Fruit fly (Drosophila melanogaster): ENCODE results near the gene CG6592.

Gene CG6592

dm6 chr3L:6033008-6033407 lies 26.4 kb upstream of the CG6592 start:
- TF ChIP-seq fd59A (GFP tag; optimal IDR thresholded peaks at IDR 0.05) (no peak), CG11762 (GFP tag; optimal IDR thresholded peaks at IDR 0.05; ENCODE audit: insufficient read depth) (no peak), CG32006 (GFP tag; optimal IDR thresholded peaks at IDR 0.05) (no peak), CG15336 (GFP tag; IDR thresholded peaks at IDR 0.05) (no peak), CG3032 (tag; optimal IDR thresholded peaks at IDR 0.05) (no peak), CG7368 (GFP tag; optimal IDR thresholded peaks at IDR 0.05) (no peak), Ets21C (GFP tag; optimal IDR thresholded peaks at IDR 0.05) (no peak), vri (GFP tag; optimal IDR thresholded peaks at IDR 0.05) (no peak), CG6163 (GFP tag; IDR thresholded peaks at IDR 0.05) (no peak)

- TF ChIP-seq Met (GFP tag; optimal IDR thresholded peaks at IDR 0.05) (no peak), spab (GFP tag; optimal IDR thresholded peaks at IDR 0.05) (no peak), CG8119 (GFP tag; IDR thresholded peaks at IDR 0.05) (no peak), CG34406 (GFP tag; optimal IDR thresholded peaks at IDR 0.05) (no peak), esn (GFP tag; optimal IDR thresholded peaks at IDR 0.05) (no peak), CG10669 (GFP tag; optimal IDR thresholded peaks at IDR 0.05) (no peak), Hr39 (GFP tag; optimal IDR thresholded peaks at IDR 0.05) (no peak), OdsH (GFP tag; optimal IDR thresholded peaks at IDR 0.05) (no peak), CG32006 (GFP tag; optimal IDR thresholded peaks at IDR 0.05) (no peak), fkh (GFP tag; optimal IDR thresholded peaks at IDR 0.05) (no peak), net (GFP tag; optimal IDR thresholded peaks at IDR 0.05) (no peak), salr (GFP tag; optimal IDR thresholded peaks at IDR 0.05) (no peak), Hr4 (GFP tag; optimal IDR thresholded peaks at IDR 0.05) (no peak), Lpt (GFP tag; optimal IDR thresholded peaks at IDR 0.05) (no peak), CG6792 (GFP tag; optimal IDR thresholded peaks at IDR 0.05) (no peak), achi (GFP tag; optimal IDR thresholded peaks at IDR 0.05) (no peak), Eip75B (GFP tag; optimal IDR thresholded peaks at IDR 0.05) (no peak), Hr38 (GFP tag; optimal IDR thresholded peaks at IDR 0.05) (no peak), CG11294 (GFP tag; IDR thresholded peaks at IDR 0.05) (no peak)
Measured at dm6 chr3L:6034511-6034910, 24.9 kb upstream of the CG6592 start, which contains the start of gene CG10477. TSS of gene CG10477 (minus strand) at chr3L:6034611.

dm6 chr3L:6034916-6035315 lies 24.5 kb upstream of the CG6592 start, which contains the start of gene yip7:
TSS of gene yip7 (plus strand) at chr3L:6035216.
- no peak for TF ChIP-seq Hr39 (GFP tag; optimal IDR thresholded peaks at IDR 0.05)
- no peak for TF ChIP-seq Eip93F (GFP tag; optimal IDR thresholded peaks at IDR 0.05)
- TF ChIP-seq Ets96B (tag; optimal IDR thresholded peaks at IDR 0.05): no peak
- TF ChIP-seq CG8119 (GFP tag; IDR thresholded peaks at IDR 0.05): no peak
- no peak for TF ChIP-seq Met (GFP tag; optimal IDR thresholded peaks at IDR 0.05)
- TF ChIP-seq CG6854 (GFP tag; optimal IDR thresholded peaks at IDR 0.05): no peak
- no peak for TF ChIP-seq net (GFP tag; optimal IDR thresholded peaks at IDR 0.05)
- no peak for TF ChIP-seq CG10631 (GFP tag; optimal IDR thresholded peaks at IDR 0.05)
- TF ChIP-seq fd59A (GFP tag; optimal IDR thresholded peaks at IDR 0.05): no peak
- TF ChIP-seq esn (GFP tag; optimal IDR thresholded peaks at IDR 0.05): no peak
- no peak for TF ChIP-seq Ets21C (GFP tag; optimal IDR thresholded peaks at IDR 0.05)
- TF ChIP-seq Sox102F (GFP tag; optimal IDR thresholded peaks at IDR 0.05): no peak
- TF ChIP-seq acj6 (GFP tag; optimal IDR thresholded peaks at IDR 0.05): no peak
- no peak for TF ChIP-seq CG6276 (GFP tag; optimal IDR thresholded peaks at IDR 0.05)
- no peak for TF ChIP-seq spab (GFP tag; optimal IDR thresholded peaks at IDR 0.05)
- no peak for TF ChIP-seq CG6163 (GFP tag; IDR thresholded peaks at IDR 0.05)
- no peak for TF ChIP-seq Hr38 (GFP tag; optimal IDR thresholded peaks at IDR 0.05)

dm6 chr3L:6036141-6036540 lies 23.3 kb upstream of the CG6592 start:
- TF ChIP-seq vri (GFP tag; optimal IDR thresholded peaks at IDR 0.05): peak; percentile 78
- TF ChIP-seq CG9139 (GFP tag; optimal IDR thresholded peaks at IDR 0.05): no peak
- TF ChIP-seq CG6808 (GFP tag; optimal IDR thresholded peaks at IDR 0.05): no peak

All from whole organism, prepupa.